Worm (Caenorhabditis elegans) whole organism, mixed stage, embryonic: ENCODE data around the gene ceh-21.

Source experiments
- M03D4.4 ChIP-seq: sonication (generic microtip); optimal IDR thresholded peaks from 2 replicates; lab custom pipeline; 2017; ENCODE audit warnings: mild to moderate bottlenecking, missing genetic modification characterization, missing compliant biosample characterization
- bed-3 ChIP-seq: fragments of 200-800 bp; sonication (Bioruptor generic); optimal IDR thresholded peaks from 3 replicates; lab custom pipeline; 2018; ENCODE audit warnings: mild to moderate bottlenecking, missing genetic modification characterization, moderate library complexity, missing compliant biosample characterization
- blmp-1 ChIP-seq: fragments of 150-350 bp; optimal IDR thresholded peaks from 2 replicates; lab custom pipeline; 2014; ENCODE audit warnings: missing biosample characterization, missing genetic modification characterization
- ceh-39 ChIP-seq: fragments of 150-350 bp; optimal IDR thresholded peaks from 2 replicates; lab custom pipeline; 2014; ENCODE audit warnings: missing biosample characterization, missing genetic modification characterization
- ceh-43 ChIP-seq: fragments of 200-800 bp; sonication (Bioruptor generic); optimal IDR thresholded peaks from 2 replicates; lab custom pipeline; 2018; ENCODE audit warnings: mild to moderate bottlenecking, missing genetic modification characterization, moderate library complexity, missing compliant biosample characterization
- ceh-83 ChIP-seq: fragments of 200-800 bp; sonication (Bioruptor generic); optimal IDR thresholded peaks from 2 replicates; lab custom pipeline; 2018; ENCODE audit warnings: mild to moderate bottlenecking, missing genetic modification characterization, missing compliant biosample characterization
- ces-1 ChIP-seq: fragments of 150-350 bp; optimal IDR thresholded peaks from 2 replicates; lab custom pipeline; 2014; ENCODE audit warnings: missing biosample characterization, missing genetic modification reagents, missing genetic modification characterization
- cnd-1 ChIP-seq: fragments of 200-800 bp; sonication (Bioruptor generic); optimal IDR thresholded peaks from 2 replicates; lab custom pipeline; 2018; ENCODE audit warnings: mild to moderate bottlenecking, missing genetic modification characterization, missing compliant biosample characterization
- drap-1 ChIP-seq: fragments of 200-800 bp; sonication (Bioruptor generic); optimal IDR thresholded peaks from 3 replicates; lab custom pipeline; 2018; ENCODE audit warnings: mild to moderate bottlenecking, missing genetic modification characterization, missing compliant biosample characterization
- elt-1 ChIP-seq: sonication (generic microtip); optimal IDR thresholded peaks from 2 replicates; lab custom pipeline; 2017; ENCODE audit warnings: missing genetic modification characterization, mild to moderate bottlenecking, missing compliant biosample characterization, antibody characterized with exemption, moderate library complexity, borderline replicate concordance; ENCODE audit not compliant: insufficient read depth
- elt-3 ChIP-seq: fragments of 150-350 bp; optimal IDR thresholded peaks from 2 replicates; lab custom pipeline; 2014; ENCODE audit warnings: missing biosample characterization, missing genetic modification characterization
- flh-1 ChIP-seq: fragments of 200-800 bp; sonication (Bioruptor generic); optimal IDR thresholded peaks from 2 replicates; lab custom pipeline; 2018; ENCODE audit warnings: mild to moderate bottlenecking, missing genetic modification characterization, moderate library complexity, missing compliant biosample characterization
- ham-2 ChIP-seq: fragments of 200-800 bp; sonication (Bioruptor generic); optimal IDR thresholded peaks from 2 replicates; lab custom pipeline; 2018; ENCODE audit warnings: mild to moderate bottlenecking, missing genetic modification characterization, missing compliant biosample characterization
- hlh-1 ChIP-seq: fragments of 150-350 bp; optimal IDR thresholded peaks from 2 replicates; lab custom pipeline; 2014; ENCODE audit warnings: missing biosample characterization, missing genetic modification reagents, missing genetic modification characterization
- lin-13 ChIP-seq: fragments of 150-350 bp; optimal IDR thresholded peaks from 2 replicates; lab custom pipeline; 2014; ENCODE audit warnings: missing biosample characterization, missing genetic modification characterization
- lin-32 ChIP-seq: fragments of 200-800 bp; sonication (Bioruptor generic); optimal IDR thresholded peaks from 2 replicates; lab custom pipeline; 2018; ENCODE audit warnings: mild to moderate bottlenecking, missing genetic modification characterization, missing compliant biosample characterization
- lsy-2 ChIP-seq: fragments of 150-350 bp; optimal IDR thresholded peaks from 2 replicates; lab custom pipeline; 2014; ENCODE audit warnings: missing biosample characterization, missing genetic modification characterization
- mab-5 ChIP-seq: fragments of 150-350 bp; optimal IDR thresholded peaks from 2 replicates; lab custom pipeline; 2014; ENCODE audit warnings: missing biosample characterization, missing genetic modification characterization
- mep-1 ChIP-seq: fragments of 150-350 bp; optimal IDR thresholded peaks from 2 replicates; lab custom pipeline; 2017; ENCODE audit warnings: missing biosample characterization, missing genetic modification reagents, missing genetic modification characterization, inconsistent platforms
- mls-2 ChIP-seq: sonication (generic microtip); optimal IDR thresholded peaks from 2 replicates; lab custom pipeline; 2016; ENCODE audit warnings: mild to moderate bottlenecking, missing genetic modification characterization, moderate library complexity, missing compliant biosample characterization
- nhr-12 ChIP-seq: fragments of 150-350 bp; optimal IDR thresholded peaks from 2 replicates; lab custom pipeline; 2014; ENCODE audit warnings: missing biosample characterization, missing genetic modification characterization
- nhr-2 ChIP-seq: fragments of 150-350 bp; optimal IDR thresholded peaks from 2 replicates; lab custom pipeline; 2014; ENCODE audit warnings: missing biosample characterization, missing genetic modification characterization
- nhr-237 ChIP-seq: fragments of 150-350 bp; optimal IDR thresholded peaks from 2 replicates; lab custom pipeline; 2014; ENCODE audit warnings: missing biosample characterization, missing genetic modification characterization
- nhr-28 ChIP-seq: fragments of 150-350 bp; optimal IDR thresholded peaks from 2 replicates; lab custom pipeline; 2014; ENCODE audit warnings: missing biosample characterization, missing genetic modification characterization
- nhr-76 ChIP-seq: sonication (generic microtip); optimal IDR thresholded peaks from 2 replicates; lab custom pipeline; 2017; ENCODE audit warnings: missing biosample characterization, missing genetic modification characterization
- pha-4 ChIP-seq: fragments of 150-350 bp; optimal IDR thresholded peaks from 2 replicates; lab custom pipeline; 2018; ENCODE audit warnings: missing biosample characterization, missing genetic modification reagents, missing genetic modification characterization
- sem-2 ChIP-seq: fragments of 200-800 bp; sonication (Bioruptor generic); optimal IDR thresholded peaks from 2 replicates; lab custom pipeline; 2018; ENCODE audit warnings: mild to moderate bottlenecking, missing genetic modification characterization, missing compliant biosample characterization
- snpc-4 ChIP-seq: fragments of 150-350 bp; optimal IDR thresholded peaks from 2 replicates; lab custom pipeline; 2014; ENCODE audit warnings: missing biosample characterization, missing genetic modification characterization
- sptf-1 ChIP-seq: sonication (generic microtip); optimal IDR thresholded peaks from 2 replicates; lab custom pipeline; 2017; ENCODE audit warnings: mild to moderate bottlenecking, missing genetic modification characterization, moderate library complexity, missing compliant biosample characterization
- tbx-8 ChIP-seq: fragments of 200-800 bp; sonication (Bioruptor generic); optimal IDR thresholded peaks from 2 replicates; lab custom pipeline; 2018; ENCODE audit warnings: mild to moderate bottlenecking, missing genetic modification characterization, moderate library complexity, missing compliant biosample characterization
- unc-120 ChIP-seq: sonication (generic microtip); optimal IDR thresholded peaks from 2 replicates; lab custom pipeline; 2017; ENCODE audit warnings: missing genetic modification characterization, missing compliant biosample characterization; ENCODE audit not compliant: poor library complexity, severe bottlenecking
- unc-39 ChIP-seq: fragments of 150-350 bp; optimal IDR thresholded peaks from 2 replicates; lab custom pipeline; 2014; ENCODE audit warnings: missing biosample characterization, missing genetic modification characterization
- unc-62 ChIP-seq: fragments of 150-350 bp; optimal IDR thresholded peaks from 2 replicates; lab custom pipeline; 2014; ENCODE audit warnings: missing biosample characterization, missing genetic modification reagents, missing genetic modification characterization
- zip-8 ChIP-seq: fragments of 150-350 bp; optimal IDR thresholded peaks from 2 replicates; lab custom pipeline; 2014; ENCODE audit warnings: missing biosample characterization, missing genetic modification characterization
- ztf-11 ChIP-seq: fragments of 150-350 bp; optimal IDR thresholded peaks from 2 replicates; lab custom pipeline; 2014; ENCODE audit warnings: missing biosample characterization, missing genetic modification characterization

ceh-21 gene

ce11 chrX:1853596-1853995, 1.1 kb upstream of the ceh-21 start, which contains the start of gene T26C11.9:
Gene T26C11.9, minus strand, starts transcription at chrX:1853849.
- TF ChIP-seq unc-120 (tag; lab: Kevin White, UChicago) (peak; percentile 4), elt-1 (tag; lab: Kevin White, UChicago) (no peak), ces-1 (GFP tag; lab: Kevin White, UChicago) (peak; percentile 17)

- TF ChIP-seq nhr-76 (no peak), cnd-1 (tag; lab: Kevin White, UChicago) (no peak), sptf-1 (tag; lab: Kevin White, UChicago) (peak; percentile 46)
These were observed 2.0 kb downstream of the ceh-21 start for ce11 chrX:1850525-1850924.

ce11 chrX:1848575-1848974, 4.0 kb downstream of the ceh-21 start, which contains the start of gene ceh-41:
Gene ceh-41, minus strand, starts transcription at chrX:1848675.
- TF ChIP-seq snpc-4 (tag; lab: Kevin White, UChicago) (no peak), blmp-1 (tag; lab: Kevin White, UChicago) (no peak), ham-2 (GFP tag; lab: Kevin White, UChicago) (no peak), elt-3 (tag; lab: Kevin White, UChicago) (no peak), unc-62 (GFP tag; lab: Kevin White, UChicago) (no peak), mls-2 (no peak), lin-32 (no peak), zip-8 (tag; lab: Kevin White, UChicago) (no peak), lin-13 (no peak), flh-1 (GFP tag; lab: Kevin White, UChicago) (no peak), M03D4.4 (tag; lab: Kevin White, UChicago) (no peak), ceh-83 (GFP tag; lab: Kevin White, UChicago) (no peak), elt-1 (tag; lab: Kevin White, UChicago) (no peak), mab-5 (no peak), unc-39 (no peak), ceh-43 (GFP tag; lab: Kevin White, UChicago) (no peak)
- TF ChIP-seq, all 35 proteins: peak for 0

- TF ChIP-seq ces-1 (GFP tag; lab: Kevin White, UChicago), result no peak
- no peak for TF ChIP-seq elt-3 (tag; lab: Kevin White, UChicago)
- no peak for TF ChIP-seq unc-120 (tag; lab: Kevin White, UChicago)
- TF ChIP-seq M03D4.4 (tag; lab: Kevin White, UChicago), result no peak
- TF ChIP-seq mab-5, result no peak
- TF ChIP-seq nhr-237 (tag; lab: Kevin White, UChicago), result no peak
- no peak for TF ChIP-seq bed-3 (GFP tag; lab: Kevin White, UChicago)
- no peak for TF ChIP-seq tbx-8 (GFP tag; lab: Kevin White, UChicago)
- TF ChIP-seq ztf-11, result no peak
- no peak for TF ChIP-seq zip-8 (tag; lab: Kevin White, UChicago)
- no peak for TF ChIP-seq nhr-28 (tag; lab: Kevin White, UChicago)
- no peak for TF ChIP-seq snpc-4 (tag; lab: Kevin White, UChicago)
- no peak for TF ChIP-seq ham-2 (GFP tag; lab: Kevin White, UChicago)
- TF ChIP-seq ceh-43 (GFP tag; lab: Kevin White, UChicago), result no peak
- TF ChIP-seq, all 35 proteins: peak for 0
These were observed 4.9 kb downstream of the ceh-21 start for ce11 chrX:1847685-1848084.

ce11 chrX:1845493-1845892, 7.0 kb downstream of the ceh-21 start, which contains the start of gene T26C11.4:
Gene T26C11.4, minus strand, starts transcription at chrX:1845546.
- TF ChIP-seq pha-4 (tag; lab: Kevin White, UChicago) (peak; percentile 3), mep-1 (tag; lab: Kevin White, UChicago) (peak; percentile 5), ceh-43 (GFP tag; lab: Kevin White, UChicago) (no peak), ces-1 (GFP tag; lab: Kevin White, UChicago) (peak; percentile 15), nhr-28 (tag; lab: Kevin White, UChicago) (no peak), ceh-39 (tag; lab: Kevin White, UChicago) (peak; percentile 67)
- TF ChIP-seq, all 35 proteins: peak for 4

ce11 chrX:1837703-1838102, 14.8 kb downstream of the ceh-21 start:
- no peak for TF ChIP-seq nhr-28 (tag; lab: Kevin White, UChicago)
- peak; percentile 2 for TF ChIP-seq flh-1 (GFP tag; lab: Kevin White, UChicago)
- peak; percentile 77 for TF ChIP-seq drap-1 (GFP tag; lab: Kevin White, UChicago)
- peak; percentile 59 for TF ChIP-seq mls-2
- no peak for TF ChIP-seq elt-3 (tag; lab: Kevin White, UChicago)
- TF ChIP-seq tbx-8 (GFP tag; lab: Kevin White, UChicago), result peak; percentile 8
- TF ChIP-seq ceh-83 (GFP tag; lab: Kevin White, UChicago), result peak; percentile 75
- peak; percentile 46 for TF ChIP-seq sem-2 (GFP tag; lab: Kevin White, UChicago)
- no peak for TF ChIP-seq lsy-2 (tag; lab: Kevin White, UChicago)
- peak; percentile 66 for TF ChIP-seq lin-32
- no peak for TF ChIP-seq nhr-12 (tag; lab: Kevin White, UChicago)
- TF ChIP-seq ces-1 (GFP tag; lab: Kevin White, UChicago), result no peak
- TF ChIP-seq lin-13, result no peak
- peak; percentile 6 for TF ChIP-seq hlh-1
- no peak for TF ChIP-seq unc-62 (GFP tag; lab: Kevin White, UChicago)
- TF ChIP-seq ztf-11, result no peak
- no peak for TF ChIP-seq mab-5
- no peak for TF ChIP-seq pha-4 (tag; lab: Kevin White, UChicago)
- peak; percentile 64 for TF ChIP-seq bed-3 (GFP tag; lab: Kevin White, UChicago)
- TF ChIP-seq blmp-1 (tag; lab: Kevin White, UChicago), result no peak
- no peak for TF ChIP-seq elt-1 (tag; lab: Kevin White, UChicago)
- peak; percentile 73 for TF ChIP-seq cnd-1 (tag; lab: Kevin White, UChicago)
- peak; percentile 62 for TF ChIP-seq ham-2 (GFP tag; lab: Kevin White, UChicago)
- no peak for TF ChIP-seq zip-8 (tag; lab: Kevin White, UChicago)
- no peak for TF ChIP-seq unc-39
- TF ChIP-seq unc-120 (tag; lab: Kevin White, UChicago), result peak; percentile 33
- no peak for TF ChIP-seq nhr-2 (tag; lab: Kevin White, UChicago)
